Fruit fly (Drosophila melanogaster): ENCODE measurements around the gene Hus1-like.

The Hus1-like gene

dm6 chr3R:4845353-4845752, 33.5 kb upstream of the Hus1-like start:
- no peak for TF ChIP-seq Sry-β (GFP tag; optimal IDR thresholded peaks at IDR 0.05)
- TF ChIP-seq psq (GFP tag; optimal IDR thresholded peaks at IDR 0.05) = no peak
- TF ChIP-seq cad (GFP tag; optimal IDR thresholded peaks at IDR 0.05) = no peak
- TF ChIP-seq Gug (GFP tag; IDR thresholded peaks at IDR 0.05) = no peak
- TF ChIP-seq Bgb (GFP tag; IDR thresholded peaks at IDR 0.05; ENCODE audit: partially characterized antibody) = no peak
- TF ChIP-seq Nf-YB (GFP tag; optimal IDR thresholded peaks at IDR 0.05) = peak; percentile 57
- no peak for TF ChIP-seq Dad (GFP tag; optimal IDR thresholded peaks at IDR 0.05)
- no peak for TF ChIP-seq crc (GFP tag; optimal IDR thresholded peaks at IDR 0.05)
- peak; percentile 83 for TF ChIP-seq zen (tag; optimal IDR thresholded peaks at IDR 0.05)
- no peak for TF ChIP-seq CG10209 (GFP tag; optimal IDR thresholded peaks at IDR 0.05)
- TF ChIP-seq HmgZ (tag; optimal IDR thresholded peaks at IDR 0.05) = no peak
- TF ChIP-seq Nf-YC (tag; optimal IDR thresholded peaks at IDR 0.05) = peak; percentile 64
- peak; percentile 57 for TF ChIP-seq pros (GFP tag; optimal IDR thresholded peaks at IDR 0.05)
- peak in 1 of 2 experiments; percentile 80 for TF ChIP-seq tll (GFP tag; optimal IDR thresholded peaks at IDR 0.05)
- no peak for TF ChIP-seq nom (GFP tag; optimal IDR thresholded peaks at IDR 0.05)

- TF ChIP-seq Deaf1 (tag; optimal IDR thresholded peaks at IDR 0.05) (peak; percentile 93), seq (GFP tag; IDR thresholded peaks at IDR 0.05) (peak; percentile 63), pros (GFP tag; optimal IDR thresholded peaks at IDR 0.05) (no peak), CG14860 (GFP tag; IDR thresholded peaks at IDR 0.05; ENCODE audit: partially characterized antibody) (no peak), CG10431 (GFP tag; optimal IDR thresholded peaks at IDR 0.05) (no peak), scrt (GFP tag; optimal IDR thresholded peaks at IDR 0.05) (no peak), CG43689 (GFP tag; IDR thresholded peaks at IDR 0.05) (no peak), jigr1 (GFP tag; IDR thresholded peaks at IDR 0.05) (no peak), Usf (GFP tag; optimal IDR thresholded peaks at IDR 0.05) (no peak), C15 (GFP tag; IDR thresholded peaks at IDR 0.05) (no peak), CG11247 (GFP tag; IDR thresholded peaks at IDR 0.05) (0 out of 2 replicates have a peak, but pooled peaks have one; percentile 21), CG13296 (GFP tag; optimal IDR thresholded peaks at IDR 0.05) (no peak), CG31224 (GFP tag; IDR thresholded peaks at IDR 0.05) (no peak), CG31441 (GFP tag; IDR thresholded peaks at IDR 0.05) (no peak), CG2712 (tag; optimal IDR thresholded peaks at IDR 0.05) (no peak), CG2202 (tag; optimal IDR thresholded peaks at IDR 0.05) (no peak), abd-A (tag; optimal IDR thresholded peaks at IDR 0.05) (peak; percentile 19), bowl (GFP tag; IDR thresholded peaks at IDR 0.05) (no peak), Nf-YC (tag; optimal IDR thresholded peaks at IDR 0.05) (peak; percentile 95), Ets97D (GFP tag; optimal IDR thresholded peaks at IDR 0.05) (no peak), bcd (GFP tag; optimal IDR thresholded peaks at IDR 0.05) (no peak), Side (GFP tag; optimal IDR thresholded peaks at IDR 0.05) (no peak), Antp (GFP tag; optimal IDR thresholded peaks at IDR 0.05) (no peak), kay (GFP tag; optimal IDR thresholded peaks at IDR 0.05) (no peak), Lim3 (GFP tag; IDR thresholded peaks at IDR 0.05) (no peak), hbn (GFP tag; IDR thresholded peaks at IDR 0.05; ENCODE audit: partially characterized antibody) (no peak), CG15601 (tag; optimal IDR thresholded peaks at IDR 0.05) (no peak), crol (GFP tag; IDR thresholded peaks at IDR 0.05) (peak; percentile 21; the same call in 1 of the 2 replicates), CG11093 (GFP tag; IDR thresholded peaks at IDR 0.05) (no peak), CG13775 (GFP tag; optimal IDR thresholded peaks at IDR 0.05) (no peak), Kr (GFP tag; optimal IDR thresholded peaks at IDR 0.05) (no peak), zen2 (GFP tag; IDR thresholded peaks at IDR 0.05; ENCODE audit: partially characterized antibody) (no peak), maf-S (GFP tag; optimal IDR thresholded peaks at IDR 0.05) (no peak), CG16779 (GFP tag; IDR thresholded peaks at IDR 0.05) (no peak), Ets65A (GFP tag) (peak; percentile 4), CG8388 (GFP tag; optimal IDR thresholded peaks at IDR 0.05) (no peak), Nf-YB (GFP tag; optimal IDR thresholded peaks at IDR 0.05) (peak; percentile 91), tio (GFP tag; optimal IDR thresholded peaks at IDR 0.05) (no peak)
These were observed 31.1 kb upstream of the Hus1-like start for dm6 chr3R:4842958-4843357.
